Worm (Caenorhabditis elegans) whole organism, mixed stage, embryonic: ENCODE measurements around the gene F23H12.7.

Experiments used
- M03D4.4 ChIP-seq: sonication (generic microtip); optimal IDR thresholded peaks from 2 replicates; lab custom pipeline; 2017; ENCODE audit warnings: mild to moderate bottlenecking, missing genetic modification characterization, missing compliant biosample characterization
- bed-3 ChIP-seq: fragments of 200-800 bp; sonication (Bioruptor generic); optimal IDR thresholded peaks from 3 replicates; lab custom pipeline; 2018; ENCODE audit warnings: mild to moderate bottlenecking, missing genetic modification characterization, moderate library complexity, missing compliant biosample characterization
- blmp-1 ChIP-seq: fragments of 150-350 bp; optimal IDR thresholded peaks from 2 replicates; lab custom pipeline; 2014; ENCODE audit warnings: missing biosample characterization, missing genetic modification characterization
- ceh-39 ChIP-seq: fragments of 150-350 bp; optimal IDR thresholded peaks from 2 replicates; lab custom pipeline; 2014; ENCODE audit warnings: missing biosample characterization, missing genetic modification characterization
- ceh-43 ChIP-seq: fragments of 200-800 bp; sonication (Bioruptor generic); optimal IDR thresholded peaks from 2 replicates; lab custom pipeline; 2018; ENCODE audit warnings: mild to moderate bottlenecking, missing genetic modification characterization, moderate library complexity, missing compliant biosample characterization
- ceh-83 ChIP-seq: fragments of 200-800 bp; sonication (Bioruptor generic); optimal IDR thresholded peaks from 2 replicates; lab custom pipeline; 2018; ENCODE audit warnings: mild to moderate bottlenecking, missing genetic modification characterization, missing compliant biosample characterization
- ces-1 ChIP-seq: fragments of 150-350 bp; optimal IDR thresholded peaks from 2 replicates; lab custom pipeline; 2014; ENCODE audit warnings: missing biosample characterization, missing genetic modification reagents, missing genetic modification characterization
- elt-1 ChIP-seq: sonication (generic microtip); optimal IDR thresholded peaks from 2 replicates; lab custom pipeline; 2017; ENCODE audit warnings: missing genetic modification characterization, mild to moderate bottlenecking, missing compliant biosample characterization, antibody characterized with exemption, moderate library complexity, borderline replicate concordance; ENCODE audit not compliant: insufficient read depth
- elt-3 ChIP-seq: fragments of 150-350 bp; optimal IDR thresholded peaks from 2 replicates; lab custom pipeline; 2014; ENCODE audit warnings: missing biosample characterization, missing genetic modification characterization
- ham-2 ChIP-seq: fragments of 200-800 bp; sonication (Bioruptor generic); optimal IDR thresholded peaks from 2 replicates; lab custom pipeline; 2018; ENCODE audit warnings: mild to moderate bottlenecking, missing genetic modification characterization, missing compliant biosample characterization
- hlh-1 ChIP-seq: fragments of 150-350 bp; optimal IDR thresholded peaks from 2 replicates; lab custom pipeline; 2014; ENCODE audit warnings: missing biosample characterization, missing genetic modification reagents, missing genetic modification characterization
- lin-13 ChIP-seq: fragments of 150-350 bp; optimal IDR thresholded peaks from 2 replicates; lab custom pipeline; 2014; ENCODE audit warnings: missing biosample characterization, missing genetic modification characterization
- lin-32 ChIP-seq: fragments of 200-800 bp; sonication (Bioruptor generic); optimal IDR thresholded peaks from 2 replicates; lab custom pipeline; 2018; ENCODE audit warnings: mild to moderate bottlenecking, missing genetic modification characterization, missing compliant biosample characterization
- lsy-2 ChIP-seq: fragments of 150-350 bp; optimal IDR thresholded peaks from 2 replicates; lab custom pipeline; 2014; ENCODE audit warnings: missing biosample characterization, missing genetic modification characterization
- mab-5 ChIP-seq: fragments of 150-350 bp; optimal IDR thresholded peaks from 2 replicates; lab custom pipeline; 2014; ENCODE audit warnings: missing biosample characterization, missing genetic modification characterization
- mep-1 ChIP-seq: fragments of 150-350 bp; optimal IDR thresholded peaks from 2 replicates; lab custom pipeline; 2017; ENCODE audit warnings: missing biosample characterization, missing genetic modification reagents, missing genetic modification characterization, inconsistent platforms
- nhr-12 ChIP-seq: fragments of 150-350 bp; optimal IDR thresholded peaks from 2 replicates; lab custom pipeline; 2014; ENCODE audit warnings: missing biosample characterization, missing genetic modification characterization
- nhr-2 ChIP-seq: fragments of 150-350 bp; optimal IDR thresholded peaks from 2 replicates; lab custom pipeline; 2014; ENCODE audit warnings: missing biosample characterization, missing genetic modification characterization
- nhr-237 ChIP-seq: fragments of 150-350 bp; optimal IDR thresholded peaks from 2 replicates; lab custom pipeline; 2014; ENCODE audit warnings: missing biosample characterization, missing genetic modification characterization
- nhr-28 ChIP-seq: fragments of 150-350 bp; optimal IDR thresholded peaks from 2 replicates; lab custom pipeline; 2014; ENCODE audit warnings: missing biosample characterization, missing genetic modification characterization
- nhr-76 ChIP-seq: sonication (generic microtip); optimal IDR thresholded peaks from 2 replicates; lab custom pipeline; 2017; ENCODE audit warnings: missing biosample characterization, missing genetic modification characterization
- pha-4 ChIP-seq: fragments of 150-350 bp; optimal IDR thresholded peaks from 2 replicates; lab custom pipeline; 2018; ENCODE audit warnings: missing biosample characterization, missing genetic modification reagents, missing genetic modification characterization
- sem-2 ChIP-seq: fragments of 200-800 bp; sonication (Bioruptor generic); optimal IDR thresholded peaks from 2 replicates; lab custom pipeline; 2018; ENCODE audit warnings: mild to moderate bottlenecking, missing genetic modification characterization, missing compliant biosample characterization
- sptf-1 ChIP-seq: sonication (generic microtip); optimal IDR thresholded peaks from 2 replicates; lab custom pipeline; 2017; ENCODE audit warnings: mild to moderate bottlenecking, missing genetic modification characterization, moderate library complexity, missing compliant biosample characterization
- tbx-8 ChIP-seq: fragments of 200-800 bp; sonication (Bioruptor generic); optimal IDR thresholded peaks from 2 replicates; lab custom pipeline; 2018; ENCODE audit warnings: mild to moderate bottlenecking, missing genetic modification characterization, moderate library complexity, missing compliant biosample characterization
- unc-120 ChIP-seq: sonication (generic microtip); optimal IDR thresholded peaks from 2 replicates; lab custom pipeline; 2017; ENCODE audit warnings: missing genetic modification characterization, missing compliant biosample characterization; ENCODE audit not compliant: poor library complexity, severe bottlenecking
- unc-39 ChIP-seq: fragments of 150-350 bp; optimal IDR thresholded peaks from 2 replicates; lab custom pipeline; 2014; ENCODE audit warnings: missing biosample characterization, missing genetic modification characterization
- unc-62 ChIP-seq: fragments of 150-350 bp; optimal IDR thresholded peaks from 2 replicates; lab custom pipeline; 2014; ENCODE audit warnings: missing biosample characterization, missing genetic modification reagents, missing genetic modification characterization
- zip-8 ChIP-seq: fragments of 150-350 bp; optimal IDR thresholded peaks from 2 replicates; lab custom pipeline; 2014; ENCODE audit warnings: missing biosample characterization, missing genetic modification characterization
- ztf-11 ChIP-seq: fragments of 150-350 bp; optimal IDR thresholded peaks from 2 replicates; lab custom pipeline; 2014; ENCODE audit warnings: missing biosample characterization, missing genetic modification characterization

The F23H12.7 gene

ce11 chrV:12412321-12412720 lies 40.8 kb downstream of the F23H12.7 start:
- TF ChIP-seq ceh-43 (GFP tag; lab: Kevin White, UChicago) (no peak), hlh-1 (tag; lab: Kevin White, UChicago) (no peak), lsy-2 (tag; lab: Kevin White, UChicago) (no peak), sem-2 (GFP tag; lab: Kevin White, UChicago) (no peak), elt-1 (tag; lab: Kevin White, UChicago) (no peak), blmp-1 (tag; lab: Kevin White, UChicago) (no peak), mep-1 (no peak), tbx-8 (no peak), nhr-2 (no peak), lin-32 (no peak), M03D4.4 (tag; lab: Kevin White, UChicago) (no peak), nhr-76 (tag; lab: Kevin White, UChicago) (no peak), nhr-28 (tag; lab: Kevin White, UChicago) (no peak)

ce11 chrV:12413651-12414114 lies 42.2 kb downstream of the F23H12.7 start, which contains the start of gene cdr-6:
cdr-6 (minus strand) TSS chrV:12413701.
- TF ChIP-seq ces-1 (peak; percentile 22), ceh-43 (GFP tag; lab: Kevin White, UChicago) (no peak)

DNA sequence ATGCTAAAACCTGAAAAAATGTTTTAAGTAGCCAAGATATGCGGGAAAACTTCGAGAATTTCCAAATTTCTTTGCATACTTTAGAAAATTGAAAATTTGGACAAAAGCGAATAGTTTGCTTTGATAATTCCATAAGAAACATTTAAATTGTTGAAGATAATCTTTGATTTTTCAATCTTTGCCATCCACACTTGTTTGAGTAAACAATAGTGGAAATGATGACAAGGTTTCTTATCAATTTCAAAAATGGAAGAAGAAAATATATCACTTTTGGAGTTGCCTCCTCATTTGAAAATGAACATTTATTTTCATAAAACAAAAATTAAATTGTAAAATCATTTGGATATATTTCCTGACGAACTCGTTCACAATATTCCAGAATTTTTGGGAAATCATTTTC lies 42.9 kb downstream of the F23H12.7 start:
- TF ChIP-seq mep-1 (no peak), elt-1 (tag; lab: Kevin White, UChicago) (no peak), unc-39 (tag; lab: Kevin White, UChicago) (no peak), nhr-2 (no peak), sem-2 (GFP tag; lab: Kevin White, UChicago) (no peak), unc-62 (GFP tag; lab: Kevin White, UChicago) (no peak), unc-120 (tag; lab: Kevin White, UChicago) (no peak), ces-1 (no peak), sptf-1 (tag; lab: Kevin White, UChicago) (no peak), nhr-28 (tag; lab: Kevin White, UChicago) (no peak), zip-8 (no peak), M03D4.4 (tag; lab: Kevin White, UChicago) (no peak), pha-4 (tag; lab: Kevin White, UChicago) (no peak), ceh-83 (GFP tag; lab: Kevin White, UChicago) (no peak), tbx-8 (no peak), mab-5 (tag; lab: Kevin White, UChicago) (no peak)

DNA sequence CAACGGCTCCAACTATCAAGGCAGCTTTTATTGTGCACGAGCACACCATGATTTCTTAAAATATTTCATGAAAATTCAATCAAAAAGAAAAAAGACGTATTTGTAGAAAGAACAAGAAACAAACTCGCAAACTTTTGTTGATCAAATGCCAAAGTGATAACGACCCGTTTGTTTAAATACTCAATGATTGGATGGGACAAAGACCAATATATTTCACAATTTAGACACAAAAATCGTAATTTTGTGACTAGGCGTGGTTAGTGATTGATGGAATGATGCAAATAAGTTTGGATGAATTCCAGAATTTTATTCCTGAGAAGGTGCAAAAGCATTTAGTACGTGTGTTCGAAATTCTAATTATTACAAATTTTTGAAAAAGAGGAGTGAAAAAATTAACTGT lies 44.2 kb downstream of the F23H12.7 start, which contains the start of gene cdr-2:
Gene cdr-2 (minus strand): TSS at position 54 of the 400 bp plus-strand sequence.
- TF ChIP-seq ztf-11 (tag; lab: Kevin White, UChicago) (no peak), mep-1 (no peak), zip-8 (no peak), unc-62 (GFP tag; lab: Kevin White, UChicago) (no peak), blmp-1 (tag; lab: Kevin White, UChicago) (no peak), hlh-1 (tag; lab: Kevin White, UChicago) (no peak), nhr-76 (tag; lab: Kevin White, UChicago) (no peak), unc-120 (tag; lab: Kevin White, UChicago) (no peak), ham-2 (no peak), ces-1 (no peak), nhr-2 (no peak)

ce11 chrV:12417277-12417676 lies 45.8 kb downstream of the F23H12.7 start, which contains the start of gene cdr-3:
cdr-3 (minus strand) TSS chrV:12417377.
- no peak for TF ChIP-seq elt-3 (tag; lab: Kevin White, UChicago)
- no peak for TF ChIP-seq lin-13 (tag; lab: Kevin White, UChicago)
- TF ChIP-seq nhr-2: no peak
- no peak for TF ChIP-seq M03D4.4 (tag; lab: Kevin White, UChicago)
- TF ChIP-seq sem-2 (GFP tag; lab: Kevin White, UChicago): no peak

ce11 chrV:12418292-12418691 lies 46.8 kb downstream of the F23H12.7 start, which contains the start of gene C54D10.3:
C54D10.3 (plus strand) TSS chrV:12418592.
- TF ChIP-seq mab-5 (tag; lab: Kevin White, UChicago) (no peak), sem-2 (GFP tag; lab: Kevin White, UChicago) (no peak), unc-39 (tag; lab: Kevin White, UChicago) (no peak)

ce11 chrV:12420843-12421242 lies 49.4 kb downstream of the F23H12.7 start, which contains the start of gene C54D10.4:
C54D10.4 (minus strand) TSS chrV:12420943.
- TF ChIP-seq nhr-12 (no peak), ham-2 (no peak), nhr-237 (tag; lab: Kevin White, UChicago) (no peak), blmp-1 (tag; lab: Kevin White, UChicago) (no peak), ceh-39 (tag; lab: Kevin White, UChicago) (no peak), nhr-2 (no peak), zip-8 (no peak), sem-2 (GFP tag; lab: Kevin White, UChicago) (no peak), bed-3 (GFP tag; lab: Kevin White, UChicago) (no peak)
